Worm (Caenorhabditis elegans) whole organism, young adult: ENCODE measurements around the gene R07B7.9.

Experiments used
- bed-1 ChIP-seq: fragments of 200-800 bp; sonication (Bioruptor generic); IDR thresholded peaks from 2 replicates; pipeline ENCODE4 v1.3.6; 2022; ENCODE audit warnings: missing genetic modification reagents, missing genetic modification characterization, missing compliant biosample characterization
- ets-4 ChIP-seq: fragments of 200-800 bp; sonication (Bioruptor generic); optimal IDR thresholded peaks from 2 replicates; lab custom pipeline; 2018; ENCODE audit warnings: mild to moderate bottlenecking, missing genetic modification characterization, missing compliant biosample characterization
- lin-54 ChIP-seq: fragments of 200-800 bp; sonication (Bioruptor generic); optimal IDR thresholded peaks from 2 replicates; lab custom pipeline; 2018; ENCODE audit warnings: mild to moderate bottlenecking, missing genetic modification characterization, missing compliant biosample characterization
- madf-6 ChIP-seq: fragments of 200-800 bp; sonication (Bioruptor generic); IDR thresholded peaks from 2 replicates; pipeline ENCODE4 v1.3.6; 2022; ENCODE audit warnings: missing genetic modification reagents, missing genetic modification characterization, missing compliant biosample characterization
- nhr-120 ChIP-seq: fragments of 200-800 bp; sonication (Bioruptor generic); IDR thresholded peaks from 2 replicates; pipeline ENCODE4 v1.3.6; 2022; ENCODE audit warnings: missing genetic modification characterization, missing compliant biosample characterization
- pbrm-1 ChIP-seq: fragments of 200-800 bp; sonication (Bioruptor generic); IDR thresholded peaks from 2 replicates; pipeline ENCODE4 v1.3.6; 2022; ENCODE audit warnings: missing genetic modification reagents, missing genetic modification characterization, missing compliant biosample characterization
- snpc-4 ChIP-seq, 5 experiments: fragments of 150-350 bp in 1 of 5; sonication (generic microtip) in 4 of 5; optimal IDR thresholded peaks; 2 replicates each; lab custom pipeline; 2014 to 2018; ENCODE audit warnings: missing genetic modification characterization in 5 of 5, missing biosample characterization in 3 of 5, antibody characterized with exemption in 2 of 5, mild to moderate bottlenecking in 2 of 5, missing compliant biosample characterization in 2 of 5, missing genotype in 2 of 5, moderate library complexity in 2 of 5, missing genetic modification reagents in 1 of 5
- tlf-1 ChIP-seq: fragments of 200-800 bp; sonication (Bioruptor generic); optimal IDR thresholded peaks from 2 replicates; lab custom pipeline; 2018; ENCODE audit warnings: mild to moderate bottlenecking, missing genetic modification characterization, missing compliant biosample characterization

DNA sequence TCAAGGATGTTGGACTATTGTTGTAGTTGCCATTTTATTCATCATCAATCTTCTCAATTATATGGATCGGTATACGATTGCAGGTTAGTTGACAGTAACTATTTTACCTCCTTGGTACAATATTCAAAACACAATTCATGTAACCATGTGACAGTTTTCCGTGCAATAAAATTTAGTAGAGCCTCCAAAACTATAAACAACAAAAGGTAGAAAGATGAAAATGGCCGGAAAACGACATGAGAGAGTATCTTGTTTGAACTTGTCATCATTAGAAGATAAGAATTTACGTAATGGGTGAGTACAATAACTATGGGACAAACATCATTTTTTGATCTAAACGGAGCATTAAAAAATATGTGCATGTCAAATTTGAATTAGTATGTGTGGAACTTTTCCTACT lies 35.0 kb upstream of the R07B7.9 start:
- TF ChIP-seq nhr-120 (no peak), madf-6 (no peak), tlf-1 (GFP tag; lab: Kevin White, UChicago) (no peak), lin-54 (GFP tag; lab: Kevin White, UChicago) (no peak), ets-4 (GFP tag; lab: Kevin White, UChicago) (no peak), pbrm-1 (GFP tag; lab: Robert Waterston, UW) (no peak), bed-1 (GFP tag; lab: Robert Waterston, UW) (no peak), snpc-4 (GFP tag; optimal IDR thresholded peaks at IDR 0.05; lab: Kevin White, UChicago) (no peak), snpc-4 (tag; optimal IDR thresholded peaks at IDR 0.05; lab: Kevin White, UChicago) (no peak)
